Fruit fly (Drosophila melanogaster) whole organism, embryonic: Measurements from ENCODE around the gene dlg1.

Experiments
- CG11093 ChIP-seq: fragments of 200-800 bp; sonication (Bioruptor generic); IDR thresholded peaks from 3 replicates; pipeline ENCODE4 v1.3.6; 2022; ENCODE audit warnings: missing biosample characterization, missing genetic modification characterization
- D19A ChIP-seq: fragments of 200-800 bp; optimal IDR thresholded peaks from 3 replicates; lab custom pipeline; 2019; ENCODE audit warnings: missing biosample characterization, mild to moderate bottlenecking, missing genetic modification characterization, moderate library complexity
- ato ChIP-seq: fragments of 200-800 bp; sonication (Bioruptor generic); IDR thresholded peaks from 2 replicates; pipeline ENCODE4 v1.3.6; 2022; ENCODE audit warnings: missing biosample characterization, missing genetic modification characterization; ENCODE audit not compliant: partially characterized antibody

DNA sequence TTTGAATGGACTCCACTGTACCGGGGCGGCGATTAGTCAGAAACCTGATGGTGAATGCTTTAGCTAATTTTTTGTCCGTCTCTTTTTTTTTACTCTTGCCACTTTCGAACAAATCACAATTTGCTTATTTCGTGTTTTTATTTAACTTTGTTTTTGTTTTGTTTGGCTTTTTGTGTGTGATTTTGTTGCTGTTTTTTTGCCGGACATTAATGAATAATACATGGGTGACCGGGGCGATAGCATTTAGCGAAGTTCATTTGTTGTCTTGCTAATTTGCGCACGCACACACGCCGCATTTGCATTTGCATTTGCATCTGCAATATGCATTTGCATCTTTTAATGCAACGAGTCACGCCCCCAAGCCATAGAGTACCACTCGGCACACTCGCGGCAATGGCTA lies 79.2 kb downstream of the dlg1 start:
- TF ChIP-seq D19A (tag; lab: Kevin White, UChicago), result no peak
- TF ChIP-seq CG11093 (GFP tag; lab: Robert Waterston, UW), result no peak
- no peak for TF ChIP-seq ato (GFP tag; lab: Robert Waterston, UW)
